Fruit fly (Drosophila melanogaster) whole organism, prepupa: Measurements from ENCODE around the gene CG44259.

ENCODE experiments used
- Blimp-1 ChIP-seq: fragments of 200-800 bp; sonication (Bioruptor generic); optimal IDR thresholded peaks from 3 replicates; lab custom pipeline; 2017; ENCODE audit warnings: missing biosample characterization, missing genetic modification characterization, mild to moderate bottlenecking, moderate library complexity, missing genetic modification reagents
- CG10631 ChIP-seq: fragments of 200-800 bp; sonication (Bioruptor generic); optimal IDR thresholded peaks from 2 replicates; lab custom pipeline; 2016; ENCODE audit warnings: missing biosample characterization, missing genetic modification characterization
- CG10669 ChIP-seq: fragments of 200-800 bp; sonication (Bioruptor generic); optimal IDR thresholded peaks from 3 replicates; lab custom pipeline; 2018; ENCODE audit warnings: missing biosample characterization, mild to moderate bottlenecking, missing genetic modification characterization, moderate library complexity
- CG11762 ChIP-seq: fragments of 200-800 bp; sonication (Bioruptor generic); optimal IDR thresholded peaks from 3 replicates; lab custom pipeline; 2016; ENCODE audit warnings: missing biosample characterization, missing genetic modification characterization; ENCODE audit not compliant: insufficient read depth
- CG11902 ChIP-seq: fragments of 200-800 bp; sonication (Bioruptor generic); optimal IDR thresholded peaks from 3 replicates; lab custom pipeline; 2016; ENCODE audit warnings: missing biosample characterization, missing genetic modification characterization
- CG1621 ChIP-seq: fragments of 200-800 bp; sonication (Bioruptor generic); optimal IDR thresholded peaks from 3 replicates; lab custom pipeline; 2018; ENCODE audit warnings: missing biosample characterization, mild to moderate bottlenecking, missing genetic modification characterization
- CG3032 ChIP-seq: fragments of 200-800 bp; optimal IDR thresholded peaks from 2 replicates; lab custom pipeline; 2019; ENCODE audit warnings: missing biosample characterization, mild to moderate bottlenecking, missing genetic modification characterization, moderate library complexity
- CG31627 ChIP-seq: fragments of 200-800 bp; sonication (Bioruptor generic); optimal IDR thresholded peaks from 3 replicates; lab custom pipeline; 2016; ENCODE audit warnings: missing biosample characterization, missing genetic modification characterization
- CG32006 ChIP-seq: fragments of 200-800 bp; sonication (Bioruptor generic); optimal IDR thresholded peaks from 3 replicates; lab custom pipeline; 2017; ENCODE audit warnings: missing biosample characterization, mild to moderate bottlenecking, missing genetic modification characterization
- CG4318 ChIP-seq: fragments of 200-800 bp; sonication (Bioruptor generic); optimal IDR thresholded peaks from 3 replicates; lab custom pipeline; 2017; ENCODE audit warnings: missing biosample characterization, mild to moderate bottlenecking, missing genetic modification characterization
- CG6792 ChIP-seq: fragments of 200-800 bp; sonication (Bioruptor generic); optimal IDR thresholded peaks from 3 replicates; lab custom pipeline; 2016; ENCODE audit warnings: missing biosample characterization, missing genetic modification characterization
- CG6808 ChIP-seq: fragments of 200-800 bp; sonication (Bioruptor generic); optimal IDR thresholded peaks from 3 replicates; lab custom pipeline; 2017; ENCODE audit warnings: missing biosample characterization, missing genetic modification characterization, mild to moderate bottlenecking, moderate library complexity, missing genetic modification reagents
- CG6854 ChIP-seq: fragments of 200-800 bp; sonication (Bioruptor generic); optimal IDR thresholded peaks from 2 replicates; lab custom pipeline; 2017; ENCODE audit warnings: missing biosample characterization, mild to moderate bottlenecking, missing genetic modification characterization
- CG7368 ChIP-seq: fragments of 200-800 bp; sonication (Bioruptor generic); optimal IDR thresholded peaks from 3 replicates; lab custom pipeline; 2016; ENCODE audit warnings: missing biosample characterization, missing genetic modification characterization
- CG8319 ChIP-seq: fragments of 200-800 bp; sonication (Bioruptor generic); optimal IDR thresholded peaks from 3 replicates; lab custom pipeline; 2016; ENCODE audit warnings: missing biosample characterization, missing genetic modification characterization
- CG9139 ChIP-seq: fragments of 200-800 bp; sonication (Bioruptor generic); optimal IDR thresholded peaks from 3 replicates; lab custom pipeline; 2017; ENCODE audit warnings: missing biosample characterization, mild to moderate bottlenecking, missing genetic modification characterization
- Eip78C ChIP-seq: fragments of 200-800 bp; sonication (Bioruptor generic); peaks from one replicate; lab custom pipeline; 2016; ENCODE audit warnings: missing biosample characterization, missing genetic modification characterization
- Eip93F ChIP-seq: fragments of 200-800 bp; sonication (Bioruptor generic); optimal IDR thresholded peaks from 2 replicates; lab custom pipeline; 2016; ENCODE audit warnings: missing biosample characterization, mild to moderate bottlenecking, missing genetic modification characterization
- Ets21C ChIP-seq: fragments of 200-800 bp; sonication (Bioruptor generic); optimal IDR thresholded peaks from 3 replicates; lab custom pipeline; 2016; ENCODE audit warnings: missing biosample characterization, missing genetic modification characterization
- Hr4 ChIP-seq: fragments of 200-800 bp; sonication (Bioruptor generic); optimal IDR thresholded peaks from 3 replicates; lab custom pipeline; 2016; ENCODE audit warnings: missing biosample characterization, missing genetic modification characterization
- Lpt ChIP-seq: fragments of 200-800 bp; sonication (Bioruptor generic); optimal IDR thresholded peaks from 3 replicates; lab custom pipeline; 2016; ENCODE audit warnings: missing biosample characterization, missing genetic modification characterization
- Met ChIP-seq: fragments of 200-800 bp; sonication (Bioruptor generic); optimal IDR thresholded peaks from 3 replicates; lab custom pipeline; 2016; ENCODE audit warnings: missing biosample characterization, missing genetic modification characterization
- OdsH ChIP-seq: fragments of 200-800 bp; sonication (Bioruptor generic); optimal IDR thresholded peaks from 3 replicates; lab custom pipeline; 2016; ENCODE audit warnings: missing biosample characterization, missing genetic modification characterization
- Sox102F ChIP-seq: fragments of 200-800 bp; sonication (Bioruptor generic); optimal IDR thresholded peaks from 2 replicates; lab custom pipeline; 2016; ENCODE audit warnings: missing biosample characterization, mild to moderate bottlenecking, missing genetic modification characterization
- Sox14 ChIP-seq: fragments of 200-800 bp; sonication (Bioruptor generic); optimal IDR thresholded peaks from 3 replicates; lab custom pipeline; 2016; ENCODE audit warnings: missing biosample characterization, missing genetic modification characterization
- Sox15 ChIP-seq: fragments of 200-800 bp; sonication (Bioruptor generic); optimal IDR thresholded peaks from 3 replicates; lab custom pipeline; 2016; ENCODE audit warnings: missing biosample characterization, missing genetic modification characterization
- achi ChIP-seq: fragments of 200-800 bp; sonication (Bioruptor generic); optimal IDR thresholded peaks from 3 replicates; lab custom pipeline; 2016; ENCODE audit warnings: missing biosample characterization, missing genetic modification characterization
- cyc ChIP-seq: fragments of 200-800 bp; sonication (Bioruptor generic); optimal IDR thresholded peaks from 3 replicates; lab custom pipeline; 2016; ENCODE audit warnings: missing biosample characterization, missing genetic modification characterization
- dac ChIP-seq: fragments of 200-800 bp; sonication (Bioruptor generic); optimal IDR thresholded peaks from 2 replicates; lab custom pipeline; 2017; ENCODE audit warnings: missing biosample characterization, mild to moderate bottlenecking, missing genetic modification characterization
- dsx ChIP-seq: fragments of 200-800 bp; optimal IDR thresholded peaks from 3 replicates; lab custom pipeline; 2019; ENCODE audit warnings: missing biosample characterization, mild to moderate bottlenecking, missing genetic modification characterization, moderate library complexity; ENCODE audit not compliant: poor library complexity, severe bottlenecking
- esn ChIP-seq: fragments of 200-800 bp; sonication (Bioruptor generic); optimal IDR thresholded peaks from 2 replicates; lab custom pipeline; 2016; ENCODE audit warnings: missing biosample characterization, mild to moderate bottlenecking, missing genetic modification characterization, moderate library complexity
- fd59A ChIP-seq: fragments of 200-800 bp; sonication (Bioruptor generic); optimal IDR thresholded peaks from 2 replicates; lab custom pipeline; 2017; ENCODE audit warnings: missing biosample characterization, mild to moderate bottlenecking, missing genetic modification characterization, missing genetic modification reagents
- fd85E ChIP-seq: fragments of 200-800 bp; sonication (Bioruptor generic); optimal IDR thresholded peaks from 3 replicates; lab custom pipeline; 2016; ENCODE audit warnings: missing biosample characterization, missing genetic modification characterization
- fkh ChIP-seq: fragments of 200-800 bp; sonication (Bioruptor generic); optimal IDR thresholded peaks from 3 replicates; lab custom pipeline; 2017; ENCODE audit warnings: missing biosample characterization, mild to moderate bottlenecking, missing genetic modification characterization, moderate library complexity
- lz ChIP-seq: fragments of 200-800 bp; sonication (Bioruptor generic); optimal IDR thresholded peaks from 3 replicates; lab custom pipeline; 2016; ENCODE audit warnings: missing biosample characterization, missing genetic modification characterization
- pdm3 ChIP-seq: fragments of 200-800 bp; sonication (Bioruptor generic); optimal IDR thresholded peaks from 3 replicates; lab custom pipeline; 2016; ENCODE audit warnings: missing biosample characterization, missing genetic modification characterization
- salr ChIP-seq, 2 experiments: fragments of 200-800 bp; sonication (Bioruptor generic); optimal IDR thresholded peaks; 3 replicates each; lab custom pipeline; 2016 to 2018; ENCODE audit warnings: missing biosample characterization in 2 of 2, missing genetic modification characterization in 2 of 2, mild to moderate bottlenecking in 1 of 2
- spab ChIP-seq: fragments of 200-800 bp; sonication (Bioruptor generic); optimal IDR thresholded peaks from 2 replicates; lab custom pipeline; 2017; ENCODE audit warnings: missing biosample characterization, mild to moderate bottlenecking, missing genetic modification characterization, missing genetic modification reagents
- svp ChIP-seq: fragments of 200-800 bp; sonication (Bioruptor generic); peaks from one replicate; lab custom pipeline; 2016; ENCODE audit warnings: missing biosample characterization, missing genetic modification characterization
- topi ChIP-seq: fragments of 200-800 bp; sonication (Bioruptor generic); optimal IDR thresholded peaks from 3 replicates; lab custom pipeline; 2016; ENCODE audit warnings: missing biosample characterization, missing genetic modification characterization
- vri ChIP-seq: fragments of 200-800 bp; sonication (Bioruptor generic); optimal IDR thresholded peaks from 3 replicates; lab custom pipeline; 2016; ENCODE audit warnings: missing biosample characterization, mild to moderate bottlenecking, missing genetic modification characterization

The CG44259 gene

DNA sequence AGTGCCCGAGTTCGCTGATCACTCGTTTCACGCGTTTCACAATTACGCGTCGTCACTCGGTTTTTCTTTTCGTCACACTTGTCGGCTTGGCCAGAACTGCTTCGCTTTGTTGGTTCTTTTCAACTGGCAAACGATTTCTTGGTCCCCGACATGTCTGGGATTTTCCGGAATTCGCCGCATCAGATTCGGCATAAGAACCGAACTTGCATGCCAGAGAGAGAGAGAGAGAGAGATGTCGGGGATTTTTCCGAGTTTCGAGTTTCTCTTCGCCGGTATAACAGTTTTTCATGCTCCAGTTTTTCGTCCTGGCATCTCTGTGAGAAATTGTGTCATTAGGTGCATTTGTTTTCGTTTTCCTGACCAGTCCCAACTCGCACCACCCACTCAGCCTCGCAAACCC lies 11.0 kb upstream of the CG44259 start, which contains the start of the genes beat-IIb and CG44257:
Gene beat-IIb, minus strand, starts transcription at position 101 of the 400 bp plus-strand sequence.
Gene CG44257, plus strand, starts transcription at position 330 of the 400 bp plus-strand sequence.
- TF ChIP-seq lz (GFP tag; lab: Kevin White, UChicago) (no peak), Ets21C (GFP tag; lab: Kevin White, UChicago) (no peak), fkh (no peak), CG1621 (no peak), CG32006 (GFP tag; lab: Kevin White, UChicago) (no peak), salr (GFP tag; optimal IDR thresholded peaks at IDR 0.05; lab: Kevin White, UChicago) (no peak), spab (GFP tag; lab: Kevin White, UChicago) (no peak)

DNA sequence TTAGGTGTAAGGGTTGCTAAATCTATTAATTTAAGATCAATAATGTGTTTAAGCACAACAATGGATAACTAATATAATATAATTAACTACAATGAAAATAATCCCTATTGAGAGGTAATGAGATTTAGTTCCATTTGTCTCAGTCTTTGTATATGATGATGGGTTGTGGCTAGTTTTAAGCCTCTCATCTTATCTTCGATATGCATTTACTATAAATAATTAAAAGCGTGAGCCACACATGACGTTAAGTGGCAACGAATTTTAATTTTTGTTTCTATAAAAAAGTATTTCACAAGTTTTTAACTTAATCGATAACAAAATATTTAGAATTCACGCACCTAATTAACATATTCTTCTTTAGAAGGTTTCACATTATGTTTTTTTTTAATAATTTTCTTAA lies 2.7 kb downstream of the CG44259 start:
- TF ChIP-seq Blimp-1 (no peak), CG4318 (GFP tag; lab: Kevin White, UChicago) (no peak), Hr4 (peak; percentile 13), dsx (GFP tag; lab: Kevin White, UChicago) (no peak), fkh (no peak), svp (GFP tag; lab: Kevin White, UChicago) (peak; percentile 36), Sox102F (GFP tag; lab: Kevin White, UChicago) (no peak), Sox15 (no peak), Eip78C (GFP tag; lab: Kevin White, UChicago) (peak; percentile 60), spab (GFP tag; lab: Kevin White, UChicago) (peak; percentile 4), CG31627 (GFP tag; lab: Kevin White, UChicago) (no peak), CG32006 (GFP tag; lab: Kevin White, UChicago) (peak; percentile 32), vri (GFP tag; lab: Kevin White, UChicago) (no peak), fd59A (GFP tag; lab: Kevin White, UChicago) (no peak), OdsH (GFP tag; lab: Kevin White, UChicago) (no peak), Eip93F (GFP tag; lab: Kevin White, UChicago) (no peak)

DNA sequence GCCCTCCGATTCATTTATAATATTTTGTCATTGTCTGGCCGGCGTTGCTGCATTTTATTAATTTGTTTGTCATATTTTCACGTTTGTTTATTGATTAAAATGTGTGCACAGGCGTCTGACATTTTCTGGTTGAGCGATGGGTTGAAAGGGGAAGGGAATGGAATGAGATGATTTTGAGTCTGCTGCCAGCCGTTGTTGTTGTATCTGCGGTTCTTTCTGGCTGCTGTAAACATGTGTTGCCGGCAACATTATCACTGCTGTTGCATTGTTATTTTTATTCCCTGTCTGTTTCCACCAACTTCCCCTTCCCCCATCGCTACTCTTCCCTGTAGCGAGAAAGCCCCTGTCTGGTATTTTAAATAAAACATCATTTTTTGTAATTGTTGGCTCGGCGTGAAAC lies 4.7 kb downstream of the CG44259 start:
- no peak for TF ChIP-seq dac (GFP tag; lab: Kevin White, UChicago)
- no peak for TF ChIP-seq dsx (GFP tag; lab: Kevin White, UChicago)
- no peak for TF ChIP-seq OdsH (GFP tag; lab: Kevin White, UChicago)
- no peak for TF ChIP-seq CG6808 (GFP tag; lab: Kevin White, UChicago)
- TF ChIP-seq Blimp-1: no peak
- TF ChIP-seq CG7368 (GFP tag; lab: Kevin White, UChicago): no peak
- TF ChIP-seq topi: no peak

DNA sequence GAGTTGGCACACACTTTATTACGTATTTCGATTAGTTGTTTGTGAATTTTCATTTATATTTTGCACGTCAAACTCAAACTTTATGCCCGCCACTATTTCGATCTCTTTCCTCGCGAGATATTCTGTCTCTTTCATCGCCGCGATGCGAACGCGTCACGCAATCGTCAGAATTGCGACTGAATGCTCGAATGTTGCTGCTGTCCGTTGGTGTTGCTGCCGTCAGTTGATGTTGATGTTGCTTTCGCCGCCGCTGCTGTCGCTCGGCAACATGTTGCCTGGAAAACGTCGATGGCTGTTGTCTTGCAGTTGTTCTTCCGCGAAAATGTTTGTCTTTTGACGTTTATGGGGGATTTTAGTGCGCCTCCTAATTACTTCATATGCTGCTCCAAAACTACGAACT lies 6.2 kb downstream of the CG44259 start:
- peak; percentile 24 for TF ChIP-seq Eip78C (GFP tag; lab: Kevin White, UChicago)
- TF ChIP-seq CG8319 (GFP tag; lab: Kevin White, UChicago): no peak

DNA sequence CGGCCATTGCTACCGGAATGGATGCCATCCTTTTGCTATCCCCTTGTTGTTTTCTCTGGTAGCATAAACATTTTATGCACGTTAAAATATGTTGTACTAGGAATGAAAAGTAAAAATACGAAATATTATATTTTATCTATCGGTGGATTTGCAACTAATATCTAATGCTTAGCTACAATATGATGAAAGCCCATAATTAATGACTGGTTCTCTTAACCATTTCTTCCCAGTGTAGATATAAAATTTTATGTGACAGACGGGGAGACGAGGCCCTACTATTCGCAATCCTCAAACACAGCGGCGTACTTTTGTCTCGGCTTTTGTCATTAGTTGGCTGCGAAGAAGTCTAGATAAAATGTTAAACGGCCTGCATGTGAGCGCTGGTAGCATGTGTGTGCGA lies 17.0 kb downstream of the CG44259 start:
- TF ChIP-seq CG3032 (tag; lab: Kevin White, UChicago): no peak
- TF ChIP-seq CG4318 (GFP tag; lab: Kevin White, UChicago): no peak
- TF ChIP-seq CG10631 (GFP tag; lab: Kevin White, UChicago): no peak
- TF ChIP-seq svp (GFP tag; lab: Kevin White, UChicago): no peak
- no peak for TF ChIP-seq Lpt (GFP tag; lab: Kevin White, UChicago)

DNA sequence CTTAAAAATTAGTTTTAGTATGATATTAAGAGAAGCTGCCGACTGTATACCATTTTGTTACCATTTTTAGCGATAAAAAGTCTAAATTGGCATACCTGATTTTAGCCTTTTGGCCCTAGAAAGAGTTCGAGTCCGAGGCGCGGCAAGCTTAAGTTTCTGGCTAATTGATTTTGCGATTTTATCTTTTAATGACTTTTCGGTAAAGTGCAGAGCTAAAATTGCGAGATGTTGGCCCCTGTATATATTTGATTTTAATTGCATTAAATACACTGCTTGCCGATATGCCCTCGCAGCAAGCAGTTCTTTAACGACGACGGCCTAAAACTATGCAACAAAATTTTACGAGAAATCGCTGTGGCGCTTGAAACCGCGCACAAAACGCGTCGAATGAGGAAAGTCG lies 22.4 kb downstream of the CG44259 start:
- TF ChIP-seq pdm3: peak; percentile 24
- TF ChIP-seq CG10669 (GFP tag; lab: Kevin White, UChicago): peak; percentile 0
- TF ChIP-seq cyc (GFP tag; lab: Kevin White, UChicago): peak; percentile 41
- TF ChIP-seq OdsH (GFP tag; lab: Kevin White, UChicago): peak; percentile 56
- TF ChIP-seq Eip78C (GFP tag; lab: Kevin White, UChicago): peak; percentile 73
- TF ChIP-seq CG6792 (GFP tag; lab: Kevin White, UChicago): peak; percentile 2
- TF ChIP-seq CG11762 (GFP tag; lab: Kevin White, UChicago): no peak
- peak; percentile 6 for TF ChIP-seq Sox14 (GFP tag; lab: Kevin White, UChicago)
- peak; percentile 11 for TF ChIP-seq achi (GFP tag; lab: Kevin White, UChicago)
- TF ChIP-seq fd85E (GFP tag; lab: Kevin White, UChicago): no peak
- peak; percentile 49 for TF ChIP-seq CG31627 (GFP tag; lab: Kevin White, UChicago)
- TF ChIP-seq Met: peak; percentile 29
- TF ChIP-seq CG9139 (GFP tag; lab: Kevin White, UChicago): no peak
- TF ChIP-seq esn (GFP tag; lab: Kevin White, UChicago): no peak
- TF ChIP-seq CG10631 (GFP tag; lab: Kevin White, UChicago): peak; percentile 18
- peak; percentile 37 for TF ChIP-seq Ets21C (GFP tag; lab: Kevin White, UChicago)
- TF ChIP-seq CG11902 (GFP tag; lab: Kevin White, UChicago): no peak
- no peak for TF ChIP-seq CG6854
